Worm (Caenorhabditis elegans) whole organism, L1 larva: ENCODE data around the gene srz-71.

ENCODE experiments used
- C04F5.9 ChIP-seq: sonication (generic microtip); optimal IDR thresholded peaks from 2 replicates; lab custom pipeline; 2016; ENCODE audit warnings: missing genetic modification characterization, missing compliant biosample characterization
- C16A3.4 ChIP-seq: fragments of 150-350 bp; optimal IDR thresholded peaks from 2 replicates; lab custom pipeline; 2014; ENCODE audit warnings: missing biosample characterization, missing genetic modification characterization
- Y116A8C.19 ChIP-seq: sonication (generic microtip); optimal IDR thresholded peaks from 2 replicates; lab custom pipeline; 2016; ENCODE audit warnings: missing compliant biosample characterization, missing genetic modification characterization, borderline replicate concordance
- aha-1 ChIP-seq: fragments of 150-350 bp; optimal IDR thresholded peaks from 2 replicates; lab custom pipeline; 2014; ENCODE audit warnings: missing biosample characterization, missing genetic modification characterization
- alr-1 ChIP-seq: fragments of 200-800 bp; sonication (Bioruptor generic); optimal IDR thresholded peaks from 2 replicates; lab custom pipeline; 2018; ENCODE audit warnings: borderline replicate concordance, mild to moderate bottlenecking, missing genetic modification characterization, missing compliant biosample characterization
- aly-2 ChIP-seq: fragments of 150-350 bp; optimal IDR thresholded peaks from 2 replicates; lab custom pipeline; 2014; ENCODE audit warnings: missing biosample characterization, missing genetic modification characterization
- ceh-63 ChIP-seq: fragments of 200-800 bp; sonication (Bioruptor generic); optimal IDR thresholded peaks from 2 replicates; lab custom pipeline; 2018; ENCODE audit warnings: mild to moderate bottlenecking, missing genetic modification characterization, missing compliant biosample characterization
- ceh-8 ChIP-seq: fragments of 200-800 bp; sonication (Bioruptor generic); optimal IDR thresholded peaks from 2 replicates; lab custom pipeline; 2018; ENCODE audit warnings: mild to moderate bottlenecking, missing genetic modification characterization, moderate library complexity, missing compliant biosample characterization
- egl-13 ChIP-seq: sonication (generic microtip); optimal IDR thresholded peaks from 2 replicates; lab custom pipeline; 2016; ENCODE audit warnings: missing genotype, missing genetic modification reagents, missing genetic modification characterization, missing compliant biosample characterization
- elt-3 ChIP-seq, 6 experiments: fragments of 150-350 bp in 1 of 6; sonication (generic microtip); optimal IDR thresholded peaks; 2 replicates each; lab custom pipeline; 2017 to 2018; ENCODE audit warnings: missing biosample characterization in 6 of 6, missing genetic modification characterization in 6 of 6, inconsistent platforms in 1 of 6
- ets-5 ChIP-seq: fragments of 200-800 bp; sonication (Bioruptor generic); IDR thresholded peaks from 2 replicates; pipeline ENCODE4 v1.3.6; 2022; ENCODE audit warnings: missing genetic modification characterization, missing compliant biosample characterization
- fkh-10 ChIP-seq: sonication (generic microtip); optimal IDR thresholded peaks from 2 replicates; lab custom pipeline; 2017; ENCODE audit warnings: missing biosample characterization, missing genetic modification reagents, missing genetic modification characterization
- fos-1 ChIP-seq: fragments of 150-350 bp; optimal IDR thresholded peaks from 2 replicates; lab custom pipeline; 2014; ENCODE audit warnings: missing biosample characterization, missing genetic modification characterization
- grh-1 ChIP-seq: fragments of 200-800 bp; sonication (Bioruptor generic); IDR thresholded peaks from 2 replicates; pipeline ENCODE4 v1.3.6; 2022; ENCODE audit warnings: missing genetic modification reagents, missing genetic modification characterization, missing compliant biosample characterization
- hlh-4 ChIP-seq: sonication (generic microtip); optimal IDR thresholded peaks from 2 replicates; lab custom pipeline; 2016; ENCODE audit warnings: mild to moderate bottlenecking, missing genetic modification characterization, missing compliant biosample characterization
- lin-13 ChIP-seq: fragments of 150-350 bp; optimal IDR thresholded peaks from 2 replicates; lab custom pipeline; 2014; ENCODE audit warnings: missing biosample characterization, missing genetic modification reagents, missing genetic modification characterization
- lin-14 ChIP-seq: fragments of 200-800 bp; sonication (Bioruptor generic); optimal IDR thresholded peaks from 2 replicates; lab custom pipeline; 2018; ENCODE audit warnings: mild to moderate bottlenecking, missing genetic modification characterization, moderate library complexity, missing compliant biosample characterization
- lin-15B ChIP-seq: fragments of 150-350 bp; sonication (generic microtip); optimal IDR thresholded peaks from 3 replicates; lab custom pipeline; 2014; ENCODE audit warnings: missing biosample characterization, missing genetic modification characterization
- lin-35 ChIP-seq, 2 experiments: fragments of 150-350 bp; optimal IDR thresholded peaks; 2 replicates each; lab custom pipeline; 2014; ENCODE audit warnings: missing biosample characterization in 2 of 2, missing genetic modification characterization in 2 of 2, missing genetic modification reagents in 2 of 2
- lir-3 ChIP-seq: sonication (generic microtip); optimal IDR thresholded peaks from 2 replicates; lab custom pipeline; 2016; ENCODE audit warnings: mild to moderate bottlenecking, missing genetic modification characterization, moderate library complexity, missing compliant biosample characterization; ENCODE audit not compliant: poor library complexity
- mdl-1 ChIP-seq, 2 experiments: fragments of 150-350 bp; optimal IDR thresholded peaks; 2 replicates each; lab custom pipeline; 2014 to 2017; ENCODE audit warnings: missing biosample characterization in 2 of 2, missing genetic modification characterization in 2 of 2, inconsistent platforms in 1 of 2
- mep-1 ChIP-seq: fragments of 150-350 bp; optimal IDR thresholded peaks from 2 replicates; lab custom pipeline; 2014; ENCODE audit warnings: missing biosample characterization, missing genetic modification characterization
- nhr-11 ChIP-seq: fragments of 150-350 bp; optimal IDR thresholded peaks from 2 replicates; lab custom pipeline; 2014; ENCODE audit warnings: missing biosample characterization, missing genetic modification characterization
- nhr-237 ChIP-seq: fragments of 150-350 bp; optimal IDR thresholded peaks from 2 replicates; lab custom pipeline; 2014; ENCODE audit warnings: missing biosample characterization, missing genetic modification characterization
- nhr-47 ChIP-seq: sonication (generic microtip); optimal IDR thresholded peaks from 2 replicates; lab custom pipeline; 2016; ENCODE audit warnings: mild to moderate bottlenecking, missing genetic modification characterization, moderate library complexity, missing compliant biosample characterization
- nhr-71 ChIP-seq: sonication (generic microtip); optimal IDR thresholded peaks from 2 replicates; lab custom pipeline; 2016; ENCODE audit warnings: mild to moderate bottlenecking, missing genetic modification characterization, moderate library complexity, missing compliant biosample characterization
- nhr-85 ChIP-seq: sonication (generic microtip); peaks from one replicate; lab custom pipeline; 2016; ENCODE audit warnings: missing genetic modification characterization, inconsistent platforms, missing compliant biosample characterization
- pag-3 ChIP-seq: sonication (generic microtip); optimal IDR thresholded peaks from 2 replicates; lab custom pipeline; 2017; ENCODE audit warnings: missing genetic modification characterization, mild to moderate bottlenecking, missing compliant biosample characterization, antibody characterized with exemption, borderline replicate concordance; ENCODE audit not compliant: insufficient read depth
- rnt-1 ChIP-seq: sonication (generic microtip); optimal IDR thresholded peaks from 2 replicates; lab custom pipeline; 2016; ENCODE audit warnings: mild to moderate bottlenecking, missing genetic modification characterization, moderate library complexity, missing compliant biosample characterization
- skn-1 ChIP-seq: fragments of 150-350 bp; optimal IDR thresholded peaks from 2 replicates; lab custom pipeline; 2014; ENCODE audit warnings: missing biosample characterization, missing genetic modification characterization
- snpc-4 ChIP-seq: fragments of 150-350 bp; optimal IDR thresholded peaks from 2 replicates; lab custom pipeline; 2014; ENCODE audit warnings: missing biosample characterization, missing genetic modification characterization
- sox-4 ChIP-seq: sonication (generic microtip); optimal IDR thresholded peaks from 2 replicates; lab custom pipeline; 2016; ENCODE audit warnings: missing genetic modification characterization, missing compliant biosample characterization
- sptf-1 ChIP-seq: fragments of 150-350 bp; optimal IDR thresholded peaks from 2 replicates; lab custom pipeline; 2014; ENCODE audit warnings: missing biosample characterization, missing genetic modification characterization
- tlp-1 ChIP-seq: fragments of 150-350 bp; optimal IDR thresholded peaks from 2 replicates; lab custom pipeline; 2014; ENCODE audit warnings: missing biosample characterization, missing genetic modification characterization
- unc-130 ChIP-seq: fragments of 150-350 bp; optimal IDR thresholded peaks from 2 replicates; lab custom pipeline; 2017; ENCODE audit warnings: missing biosample characterization, missing genetic modification characterization, inconsistent platforms
- unc-62 ChIP-seq: fragments of 150-350 bp; optimal IDR thresholded peaks from 2 replicates; lab custom pipeline; 2014; ENCODE audit warnings: missing biosample characterization, missing genetic modification reagents, missing genetic modification characterization
- unc-98 ChIP-seq: fragments of 200-800 bp; sonication (Bioruptor generic); IDR thresholded peaks from 2 replicates; pipeline ENCODE4 v1.3.6; 2022; ENCODE audit warnings: missing genetic modification characterization, missing compliant biosample characterization
- vab-15 ChIP-seq: sonication (generic microtip); optimal IDR thresholded peaks from 2 replicates; lab custom pipeline; 2017; ENCODE audit warnings: missing genotype, mild to moderate bottlenecking, missing genetic modification characterization, missing compliant biosample characterization
- ztf-11 ChIP-seq, 2 experiments: sonication (generic microtip); optimal IDR thresholded peaks; 2 replicates each; lab custom pipeline; 2016 to 2017; ENCODE audit warnings: missing genetic modification characterization in 2 of 2, missing biosample characterization in 1 of 2, missing compliant biosample characterization in 1 of 2

Gene srz-71

DNA sequence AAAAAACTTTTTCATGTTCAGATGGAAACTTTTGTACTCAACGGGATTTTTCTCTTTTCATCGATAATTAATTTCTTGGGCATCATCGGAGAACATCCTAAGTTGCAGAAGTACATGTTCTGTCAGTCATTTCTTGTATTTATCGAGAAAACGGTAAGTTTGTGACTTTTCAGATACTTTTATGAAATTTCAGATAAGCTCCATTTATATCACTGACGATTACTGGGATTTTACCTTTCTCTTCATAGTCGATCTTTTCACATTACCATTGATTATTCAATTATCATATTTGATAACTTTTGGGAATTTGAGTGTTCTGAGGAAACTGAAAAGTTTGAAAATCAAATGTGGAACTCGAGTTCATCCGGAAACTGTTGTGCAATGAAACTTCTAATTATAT is 8.1 kb upstream of the srz-71 start, which contains the start of gene srz-105 (continued):
- TF ChIP-seq fos-1 (tag; lab: Kevin White, UChicago) (no peak), lir-3 (tag; lab: Kevin White, UChicago) (no peak), sox-4 (no peak)
- TF ChIP-seq, all 84 proteins: peak for 0

- TF ChIP-seq nhr-11 (tag; lab: Kevin White, UChicago) (no peak), nhr-71 (tag; lab: Kevin White, UChicago) (no peak), lin-14 (GFP tag; lab: Kevin White, UChicago) (no peak), mep-1 (tag; lab: Kevin White, UChicago) (no peak), skn-1 (no peak), nhr-85 (no peak), elt-3 (tag; optimal IDR thresholded peaks at IDR 0.05; lab: Kevin White, UChicago) (no peak), hlh-4 (no peak), unc-62 (no peak), fkh-10 (no peak), C16A3.4 (no peak), ceh-63 (GFP tag; lab: Kevin White, UChicago) (no peak), sptf-1 (tag; lab: Kevin White, UChicago) (no peak), nhr-237 (tag; lab: Kevin White, UChicago) (no peak), lin-15B (tag; lab: Kevin White, UChicago) (no peak), aly-2 (no peak), unc-98 (GFP tag; lab: Robert Waterston, UW) (no peak)
These were observed 4.2 kb upstream of the srz-71 start, which contains the start of gene K03D3.2 for ce11 chrIV:16328519-16328918. Gene K03D3.2 (minus strand): TSS chrIV:16328619.

DNA sequence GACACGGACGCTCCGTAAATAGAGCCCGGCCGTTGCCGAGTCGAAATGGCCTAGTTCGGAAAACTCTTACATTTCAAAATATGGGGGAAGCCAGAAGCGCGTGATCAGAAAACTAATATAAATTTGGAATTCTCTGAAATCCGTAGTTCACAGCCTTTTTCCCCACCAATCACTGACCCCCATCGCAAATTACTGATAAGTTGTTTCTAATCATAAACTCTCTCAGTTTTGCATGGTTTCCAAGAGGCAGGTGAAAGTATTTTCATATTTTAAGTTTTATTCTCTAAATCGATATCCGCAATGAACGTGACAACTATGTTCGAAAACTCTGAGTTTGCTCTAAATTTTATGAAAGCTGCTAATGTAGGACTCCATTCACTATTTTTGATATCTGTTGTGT is 3.5 kb upstream of the srz-71 start, which contains the start of gene srz-74:
Gene srz-74 (plus strand): TSS at position 301 of the 400 bp plus-strand sequence.
- no peak for TF ChIP-seq ztf-11 (tag; optimal IDR thresholded peaks at IDR 0.05; lab: Kevin White, UChicago)
- TF ChIP-seq aha-1 (tag; lab: Kevin White, UChicago): no peak
- TF ChIP-seq alr-1: no peak
- no peak for TF ChIP-seq lin-35 (GFP tag; optimal IDR thresholded peaks at IDR 0.05; lab: Kevin White, UChicago)
- TF ChIP-seq C04F5.9 (tag; lab: Kevin White, UChicago): no peak
- no peak for TF ChIP-seq nhr-47
- TF ChIP-seq hlh-4: no peak
- TF ChIP-seq pag-3 (tag; lab: Kevin White, UChicago): no peak
- TF ChIP-seq nhr-237 (tag; lab: Kevin White, UChicago): no peak
- TF ChIP-seq egl-13 (tag; lab: Kevin White, UChicago): no peak
- no peak for TF ChIP-seq Y116A8C.19
- no peak for TF ChIP-seq unc-130
- no peak for TF ChIP-seq grh-1 (GFP tag; lab: Robert Waterston, UW)
- TF ChIP-seq fkh-10: no peak
- TF ChIP-seq tlp-1 (tag; lab: Kevin White, UChicago): no peak
- no peak for TF ChIP-seq sptf-1 (tag; lab: Kevin White, UChicago)
- no peak for TF ChIP-seq lin-13 (GFP tag; lab: Kevin White, UChicago)
- no peak for TF ChIP-seq nhr-85
- TF ChIP-seq rnt-1 (tag; lab: Kevin White, UChicago): no peak

DNA sequence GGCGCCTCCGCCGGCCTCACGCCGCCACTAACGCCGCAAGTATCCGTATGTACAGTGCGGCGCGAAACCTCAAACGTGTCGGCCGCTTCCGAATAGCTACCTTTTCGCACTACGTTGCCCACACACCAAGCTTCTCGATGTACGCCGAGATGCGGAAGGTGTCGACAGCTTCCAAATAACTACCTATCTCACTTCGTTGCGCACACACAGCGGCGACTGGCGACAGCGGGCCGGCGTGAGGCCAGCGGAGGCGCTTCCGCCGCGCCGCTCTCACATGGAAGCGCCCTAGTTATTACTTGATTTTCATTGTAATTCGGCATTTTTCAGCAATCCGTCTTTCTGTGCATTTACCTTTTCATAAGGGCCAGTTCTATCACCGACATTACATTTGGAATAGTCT is 2.2 kb upstream of the srz-71 start:
- TF ChIP-seq mdl-1 (tag; optimal IDR thresholded peaks at IDR 0.05; lab: Kevin White, UChicago) (no peak), ceh-8 (GFP tag; lab: Kevin White, UChicago) (no peak), Y116A8C.19 (no peak), grh-1 (GFP tag; lab: Robert Waterston, UW) (no peak), fos-1 (tag; lab: Kevin White, UChicago) (no peak), snpc-4 (tag; lab: Kevin White, UChicago) (no peak), sox-4 (no peak), nhr-85 (no peak), ets-5 (GFP tag; lab: Robert Waterston, UW) (no peak), vab-15 (tag; lab: Kevin White, UChicago) (no peak)
